Worm (Caenorhabditis elegans) whole organism, L2 larva: ENCODE results near the gene pxn-2.

Experiments used
- alr-1 ChIP-seq: fragments of 150-350 bp; optimal IDR thresholded peaks from 2 replicates; lab custom pipeline; 2014; ENCODE audit warnings: missing biosample characterization, missing genetic modification characterization
- aly-2 ChIP-seq: fragments of 150-350 bp; optimal IDR thresholded peaks from 2 replicates; lab custom pipeline; 2014; ENCODE audit warnings: missing biosample characterization, missing genetic modification characterization
- elt-1 ChIP-seq: fragments of 150-350 bp; optimal IDR thresholded peaks from 2 replicates; lab custom pipeline; 2014; ENCODE audit warnings: missing biosample characterization, missing genetic modification characterization
- elt-3 ChIP-seq: sonication (generic microtip); optimal IDR thresholded peaks from 2 replicates; lab custom pipeline; 2017; ENCODE audit warnings: missing biosample characterization, missing genetic modification characterization
- unc-62 ChIP-seq: fragments of 150-350 bp; optimal IDR thresholded peaks from 2 replicates; lab custom pipeline; 2014; ENCODE audit warnings: missing biosample characterization, missing genetic modification reagents, missing genetic modification characterization

DNA sequence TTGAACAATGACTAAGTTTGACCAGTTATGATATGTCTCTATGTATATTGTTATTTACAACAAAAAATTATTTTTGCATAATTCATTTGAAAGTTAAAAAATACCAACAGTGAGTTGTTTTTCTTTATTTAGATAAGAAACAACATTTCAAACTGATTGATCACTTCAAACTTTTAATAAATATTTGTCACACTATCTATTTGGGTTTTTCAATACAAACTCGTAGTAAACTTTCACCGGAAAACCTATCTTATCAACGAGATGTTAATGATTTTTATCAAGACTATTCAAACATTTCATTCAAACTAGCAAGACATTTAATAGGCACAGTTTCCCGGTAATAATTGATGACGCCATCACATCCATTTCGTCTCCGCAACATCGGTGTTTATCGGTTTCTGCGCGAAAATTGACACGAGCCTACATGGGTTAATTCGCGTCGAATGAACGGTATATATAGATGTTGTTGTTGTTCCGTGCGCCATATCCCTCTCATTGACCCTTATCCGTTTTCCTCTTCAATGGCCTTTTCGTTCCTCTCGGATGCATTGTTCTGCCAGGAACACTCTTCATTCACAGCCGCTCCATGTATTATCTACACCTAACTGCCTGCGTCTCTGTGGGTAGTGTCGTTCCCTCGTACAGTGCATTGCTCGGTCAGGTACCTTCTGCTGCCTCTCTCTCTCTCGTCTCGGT lies 11.2 kb upstream of the pxn-2 start:
- TF ChIP-seq alr-1 (tag; lab: Kevin White, UChicago) (no peak), elt-3 (no peak), unc-62 (GFP tag; lab: Kevin White, UChicago) (no peak), aly-2 (no peak), elt-1 (tag; lab: Kevin White, UChicago) (no peak)
